Fruit fly (Drosophila melanogaster) whole organism, prepupa: Measurements from ENCODE around the gene Hmgcl.

Source experiments
- Blimp-1 ChIP-seq: fragments of 200-800 bp; sonication (Bioruptor generic); optimal IDR thresholded peaks from 3 replicates; lab custom pipeline; 2017; ENCODE audit warnings: missing biosample characterization, missing genetic modification characterization, mild to moderate bottlenecking, moderate library complexity, missing genetic modification reagents
- CG10631 ChIP-seq: fragments of 200-800 bp; sonication (Bioruptor generic); optimal IDR thresholded peaks from 2 replicates; lab custom pipeline; 2016; ENCODE audit warnings: missing biosample characterization, missing genetic modification characterization
- CG11294 ChIP-seq: fragments of 200-800 bp; sonication (Bioruptor generic); IDR thresholded peaks from 2 replicates; pipeline ENCODE4 v1.3.6; 2022; ENCODE audit warnings: missing biosample characterization, missing genetic modification characterization
- CG11762 ChIP-seq: fragments of 200-800 bp; sonication (Bioruptor generic); optimal IDR thresholded peaks from 3 replicates; lab custom pipeline; 2016; ENCODE audit warnings: missing biosample characterization, missing genetic modification characterization; ENCODE audit not compliant: insufficient read depth
- CG11902 ChIP-seq: fragments of 200-800 bp; sonication (Bioruptor generic); optimal IDR thresholded peaks from 3 replicates; lab custom pipeline; 2016; ENCODE audit warnings: missing biosample characterization, missing genetic modification characterization
- CG1621 ChIP-seq: fragments of 200-800 bp; sonication (Bioruptor generic); optimal IDR thresholded peaks from 3 replicates; lab custom pipeline; 2018; ENCODE audit warnings: missing biosample characterization, mild to moderate bottlenecking, missing genetic modification characterization
- CG3032 ChIP-seq: fragments of 200-800 bp; optimal IDR thresholded peaks from 2 replicates; lab custom pipeline; 2019; ENCODE audit warnings: missing biosample characterization, mild to moderate bottlenecking, missing genetic modification characterization, moderate library complexity
- CG31627 ChIP-seq: fragments of 200-800 bp; sonication (Bioruptor generic); optimal IDR thresholded peaks from 3 replicates; lab custom pipeline; 2016; ENCODE audit warnings: missing biosample characterization, missing genetic modification characterization
- CG32006 ChIP-seq: fragments of 200-800 bp; sonication (Bioruptor generic); optimal IDR thresholded peaks from 3 replicates; lab custom pipeline; 2017; ENCODE audit warnings: missing biosample characterization, mild to moderate bottlenecking, missing genetic modification characterization
- CG34406 ChIP-seq: fragments of 200-800 bp; sonication (Bioruptor generic); optimal IDR thresholded peaks from 3 replicates; lab custom pipeline; 2016; ENCODE audit warnings: missing biosample characterization, missing genetic modification characterization
- CG6163 ChIP-seq: fragments of 200-800 bp; sonication (Bioruptor generic); IDR thresholded peaks from 3 replicates; pipeline ENCODE4 v1.3.6; 2022; ENCODE audit warnings: missing biosample characterization, missing genetic modification characterization
- CG6276 ChIP-seq: fragments of 200-800 bp; sonication (Bioruptor generic); optimal IDR thresholded peaks from 2 replicates; lab custom pipeline; 2017; ENCODE audit warnings: missing biosample characterization, mild to moderate bottlenecking, missing genetic modification characterization
- CG6808 ChIP-seq: fragments of 200-800 bp; sonication (Bioruptor generic); optimal IDR thresholded peaks from 3 replicates; lab custom pipeline; 2017; ENCODE audit warnings: missing biosample characterization, missing genetic modification characterization, mild to moderate bottlenecking, moderate library complexity, missing genetic modification reagents
- CG6854 ChIP-seq: fragments of 200-800 bp; sonication (Bioruptor generic); optimal IDR thresholded peaks from 2 replicates; lab custom pipeline; 2017; ENCODE audit warnings: missing biosample characterization, mild to moderate bottlenecking, missing genetic modification characterization
- CG7368 ChIP-seq: fragments of 200-800 bp; sonication (Bioruptor generic); optimal IDR thresholded peaks from 3 replicates; lab custom pipeline; 2016; ENCODE audit warnings: missing biosample characterization, missing genetic modification characterization
- CG8119 ChIP-seq: fragments of 200-800 bp; sonication (Bioruptor generic); IDR thresholded peaks from 3 replicates; pipeline ENCODE4 v1.3.6; 2022; ENCODE audit warnings: missing biosample characterization, missing genetic modification characterization
- CG8319 ChIP-seq: fragments of 200-800 bp; sonication (Bioruptor generic); optimal IDR thresholded peaks from 3 replicates; lab custom pipeline; 2016; ENCODE audit warnings: missing biosample characterization, missing genetic modification characterization
- CG8632 ChIP-seq: fragments of 200-800 bp; sonication (Bioruptor generic); optimal IDR thresholded peaks from 3 replicates; lab custom pipeline; 2016; ENCODE audit warnings: missing biosample characterization, missing genetic modification characterization
- Eip75B ChIP-seq: fragments of 200-800 bp; sonication (Bioruptor generic); optimal IDR thresholded peaks from 3 replicates; lab custom pipeline; 2016; ENCODE audit warnings: missing biosample characterization, missing genetic modification characterization
- Eip78C ChIP-seq: fragments of 200-800 bp; sonication (Bioruptor generic); peaks from one replicate; lab custom pipeline; 2016; ENCODE audit warnings: missing biosample characterization, missing genetic modification characterization
- Eip93F ChIP-seq: fragments of 200-800 bp; sonication (Bioruptor generic); optimal IDR thresholded peaks from 2 replicates; lab custom pipeline; 2016; ENCODE audit warnings: missing biosample characterization, mild to moderate bottlenecking, missing genetic modification characterization
- Ets96B ChIP-seq: fragments of 200-800 bp; optimal IDR thresholded peaks from 2 replicates; lab custom pipeline; 2019; ENCODE audit warnings: missing biosample characterization, mild to moderate bottlenecking, missing genetic modification characterization, moderate library complexity
- Gug ChIP-seq: fragments of 200-800 bp; sonication (Bioruptor generic); IDR thresholded peaks from 2 replicates; pipeline ENCODE4 v1.3.6; 2022; ENCODE audit warnings: missing biosample characterization, missing genetic modification characterization
- Hr38 ChIP-seq: sonication (Bioruptor generic); optimal IDR thresholded peaks from 2 replicates; lab custom pipeline; 2016; ENCODE audit warnings: missing biosample characterization, missing genetic modification characterization
- Hr4 ChIP-seq: fragments of 200-800 bp; sonication (Bioruptor generic); optimal IDR thresholded peaks from 3 replicates; lab custom pipeline; 2016; ENCODE audit warnings: missing biosample characterization, missing genetic modification characterization
- Lpt ChIP-seq: fragments of 200-800 bp; sonication (Bioruptor generic); optimal IDR thresholded peaks from 3 replicates; lab custom pipeline; 2016; ENCODE audit warnings: missing biosample characterization, missing genetic modification characterization
- Met ChIP-seq: fragments of 200-800 bp; sonication (Bioruptor generic); optimal IDR thresholded peaks from 3 replicates; lab custom pipeline; 2016; ENCODE audit warnings: missing biosample characterization, missing genetic modification characterization
- Smox ChIP-seq: fragments of 200-800 bp; sonication (Bioruptor generic); optimal IDR thresholded peaks from 3 replicates; lab custom pipeline; 2016; ENCODE audit warnings: missing biosample characterization, missing genetic modification characterization
- Sox14 ChIP-seq: fragments of 200-800 bp; sonication (Bioruptor generic); optimal IDR thresholded peaks from 3 replicates; lab custom pipeline; 2016; ENCODE audit warnings: missing biosample characterization, missing genetic modification characterization
- Sox15 ChIP-seq: fragments of 200-800 bp; sonication (Bioruptor generic); optimal IDR thresholded peaks from 3 replicates; lab custom pipeline; 2016; ENCODE audit warnings: missing biosample characterization, missing genetic modification characterization
- achi ChIP-seq: fragments of 200-800 bp; sonication (Bioruptor generic); optimal IDR thresholded peaks from 3 replicates; lab custom pipeline; 2016; ENCODE audit warnings: missing biosample characterization, missing genetic modification characterization
- acj6 ChIP-seq: fragments of 200-800 bp; sonication (Bioruptor generic); optimal IDR thresholded peaks from 3 replicates; lab custom pipeline; 2016; ENCODE audit warnings: missing biosample characterization, missing genetic modification characterization
- cyc ChIP-seq: fragments of 200-800 bp; sonication (Bioruptor generic); optimal IDR thresholded peaks from 3 replicates; lab custom pipeline; 2016; ENCODE audit warnings: missing biosample characterization, missing genetic modification characterization
- dac ChIP-seq: fragments of 200-800 bp; sonication (Bioruptor generic); optimal IDR thresholded peaks from 2 replicates; lab custom pipeline; 2017; ENCODE audit warnings: missing biosample characterization, mild to moderate bottlenecking, missing genetic modification characterization
- dsx ChIP-seq: fragments of 200-800 bp; optimal IDR thresholded peaks from 3 replicates; lab custom pipeline; 2019; ENCODE audit warnings: missing biosample characterization, mild to moderate bottlenecking, missing genetic modification characterization, moderate library complexity; ENCODE audit not compliant: poor library complexity, severe bottlenecking
- eg ChIP-seq: fragments of 200-800 bp; sonication (Bioruptor generic); IDR thresholded peaks from 3 replicates; pipeline ENCODE4 v1.3.6; 2022; ENCODE audit warnings: missing biosample characterization, missing genetic modification characterization
- esn ChIP-seq: fragments of 200-800 bp; sonication (Bioruptor generic); optimal IDR thresholded peaks from 2 replicates; lab custom pipeline; 2016; ENCODE audit warnings: missing biosample characterization, mild to moderate bottlenecking, missing genetic modification characterization, moderate library complexity
- fd59A ChIP-seq: fragments of 200-800 bp; sonication (Bioruptor generic); optimal IDR thresholded peaks from 2 replicates; lab custom pipeline; 2017; ENCODE audit warnings: missing biosample characterization, mild to moderate bottlenecking, missing genetic modification characterization, missing genetic modification reagents
- fd85E ChIP-seq: fragments of 200-800 bp; sonication (Bioruptor generic); optimal IDR thresholded peaks from 3 replicates; lab custom pipeline; 2016; ENCODE audit warnings: missing biosample characterization, missing genetic modification characterization
- fkh ChIP-seq: fragments of 200-800 bp; sonication (Bioruptor generic); optimal IDR thresholded peaks from 3 replicates; lab custom pipeline; 2017; ENCODE audit warnings: missing biosample characterization, mild to moderate bottlenecking, missing genetic modification characterization, moderate library complexity
- lz ChIP-seq: fragments of 200-800 bp; sonication (Bioruptor generic); optimal IDR thresholded peaks from 3 replicates; lab custom pipeline; 2016; ENCODE audit warnings: missing biosample characterization, missing genetic modification characterization
- net ChIP-seq: fragments of 200-800 bp; sonication (Bioruptor generic); optimal IDR thresholded peaks from 3 replicates; lab custom pipeline; 2016; ENCODE audit warnings: missing biosample characterization, missing genetic modification characterization
- pdm3 ChIP-seq: fragments of 200-800 bp; sonication (Bioruptor generic); optimal IDR thresholded peaks from 3 replicates; lab custom pipeline; 2016; ENCODE audit warnings: missing biosample characterization, missing genetic modification characterization
- spab ChIP-seq: fragments of 200-800 bp; sonication (Bioruptor generic); optimal IDR thresholded peaks from 2 replicates; lab custom pipeline; 2017; ENCODE audit warnings: missing biosample characterization, mild to moderate bottlenecking, missing genetic modification characterization, missing genetic modification reagents
- ss ChIP-seq, 2 experiments: fragments of 200-800 bp; sonication (Bioruptor generic); optimal IDR thresholded peaks; 2 replicates in 1 of 2; 3 replicates in 1 of 2; lab custom pipeline; 2017 to 2018; ENCODE audit warnings: mild to moderate bottlenecking in 2 of 2, missing biosample characterization in 2 of 2, missing genetic modification characterization in 2 of 2, moderate library complexity in 1 of 2
- svp ChIP-seq: fragments of 200-800 bp; sonication (Bioruptor generic); peaks from one replicate; lab custom pipeline; 2016; ENCODE audit warnings: missing biosample characterization, missing genetic modification characterization
- topi ChIP-seq: fragments of 200-800 bp; sonication (Bioruptor generic); optimal IDR thresholded peaks from 3 replicates; lab custom pipeline; 2016; ENCODE audit warnings: missing biosample characterization, missing genetic modification characterization
- vri ChIP-seq: fragments of 200-800 bp; sonication (Bioruptor generic); optimal IDR thresholded peaks from 3 replicates; lab custom pipeline; 2016; ENCODE audit warnings: missing biosample characterization, mild to moderate bottlenecking, missing genetic modification characterization

Gene Hmgcl

dm6 chr2L:6971597-6972036 lies 11.4 kb downstream of the Hmgcl start, which contains the start of gene snRNP-U1-70K:
TSS of gene snRNP-U1-70K (minus strand) at chr2L:6971737.
- no peak for TF ChIP-seq Hr4 (GFP tag; lab: Kevin White, UChicago)
- no peak for TF ChIP-seq CG8119
- no peak for TF ChIP-seq ss (GFP tag; optimal IDR thresholded peaks at IDR 0.05; lab: Kevin White, UChicago)
- TF ChIP-seq Lpt: no peak
- no peak for TF ChIP-seq fd85E (GFP tag; lab: Kevin White, UChicago)
- no peak for TF ChIP-seq pdm3 (GFP tag; lab: Kevin White, UChicago)
- TF ChIP-seq achi: no peak
- no peak for TF ChIP-seq CG10631 (GFP tag; lab: Kevin White, UChicago)
- TF ChIP-seq CG1621 (tag; lab: Kevin White, UChicago): no peak
- TF ChIP-seq Eip93F (GFP tag; lab: Kevin White, UChicago): no peak
- TF ChIP-seq topi (GFP tag; lab: Kevin White, UChicago): no peak
- no peak for TF ChIP-seq eg

- TF ChIP-seq Eip75B (GFP tag; lab: Kevin White, UChicago) (peak; percentile 82), fd59A (GFP tag; lab: Kevin White, UChicago) (peak; percentile 54), CG1621 (tag; lab: Kevin White, UChicago) (peak; percentile 66), svp (GFP tag; lab: Kevin White, UChicago) (peak; percentile 55), achi (peak; percentile 59), Blimp-1 (no peak), net (peak; percentile 77), CG8119 (peak; percentile 75), CG31627 (peak; percentile 11), CG6163 (peak; percentile 88), CG8632 (GFP tag; lab: Kevin White, UChicago) (peak; percentile 33), acj6 (peak; percentile 62), Ets96B (tag; lab: Kevin White, UChicago) (peak; percentile 76), spab (GFP tag; lab: Kevin White, UChicago) (peak; percentile 57), dac (GFP tag; lab: Kevin White, UChicago) (peak; percentile 39), Sox14 (peak; percentile 67), Hr38 (GFP tag; lab: Kevin White, UChicago) (no peak), CG3032 (tag; lab: Kevin White, UChicago) (peak; percentile 65), CG7368 (peak; percentile 50), Smox (GFP tag; lab: Kevin White, UChicago) (peak; percentile 12), eg (peak; percentile 83), dsx (GFP tag; lab: Kevin White, UChicago) (peak; percentile 64), esn (GFP tag; lab: Kevin White, UChicago) (no peak), vri (no peak), Gug (GFP tag; lab: Robert Waterston, UW) (peak; percentile 63), CG34406 (GFP tag; lab: Kevin White, UChicago) (peak; percentile 36), CG11762 (GFP tag; lab: Kevin White, UChicago) (peak; percentile 46), CG6808 (GFP tag; lab: Kevin White, UChicago) (peak; percentile 65), CG10631 (GFP tag; lab: Kevin White, UChicago) (peak; percentile 35), ss (GFP tag; optimal IDR thresholded peaks at IDR 0.05; lab: Kevin White, UChicago) (peak; percentile 61 to 75), CG11902 (GFP tag; lab: Kevin White, UChicago) (peak; percentile 48), Eip93F (GFP tag; lab: Kevin White, UChicago) (no peak), CG11294 (peak; percentile 37; the same call in 1 of the 2 replicates), CG8319 (GFP tag; lab: Kevin White, UChicago) (peak; percentile 33), fd85E (GFP tag; lab: Kevin White, UChicago) (no peak), Lpt (peak; percentile 63), Eip78C (GFP tag; lab: Kevin White, UChicago) (peak; percentile 91), cyc (GFP tag; lab: Kevin White, UChicago) (peak; percentile 27), topi (GFP tag; lab: Kevin White, UChicago) (peak; percentile 54), fkh (no peak), lz (GFP tag; lab: Kevin White, UChicago) (no peak), CG32006 (GFP tag; lab: Kevin White, UChicago) (peak; percentile 76), pdm3 (GFP tag; lab: Kevin White, UChicago) (peak; percentile 65), CG6276 (peak; percentile 67), Sox15 (GFP tag; lab: Kevin White, UChicago) (peak; percentile 20), Met (no peak), CG6854 (GFP tag; lab: Kevin White, UChicago) (no peak)
Measured at dm6 chr2L:6991085-6991484, 30.9 kb downstream of the Hmgcl start.
